Worm (Caenorhabditis elegans): ENCODE results near the gene M03F4.6.

M03F4.6 gene

ce11 chrX:4970863-4971345 lies 1.8 kb upstream of the M03F4.6 start, which contains the start of gene calu-1 (continued):
- TF ChIP-seq zfp-2 (tag; optimal IDR thresholded peaks at IDR 0.05) (no peak), dve-1 (tag; optimal IDR thresholded peaks at IDR 0.05; ENCODE audit: insufficient read depth) (peak; percentile 6), zip-2 (tag; optimal IDR thresholded peaks at IDR 0.05) (no peak), lin-38 (GFP tag; IDR thresholded peaks at IDR 0.05) (no peak), nhr-11 (tag; optimal IDR thresholded peaks at IDR 0.05) (no peak), F49E8.2 (tag; optimal IDR thresholded peaks at IDR 0.05; ENCODE audit: borderline replicate concordance) (no peak), nhr-76 (tag; optimal IDR thresholded peaks at IDR 0.05) (no peak), sdz-12 (GFP tag; optimal IDR thresholded peaks at IDR 0.05) (no peak), T26A8.4 (GFP tag; IDR thresholded peaks at IDR 0.05) (no peak), lir-3 (tag; optimal IDR thresholded peaks at IDR 0.05) (no peak), php-3 (GFP tag; IDR thresholded peaks at IDR 0.05) (0 out of 2 replicates have a peak, but pooled peaks have one; percentile 32), lin-29 (GFP tag; IDR thresholded peaks at IDR 0.05) (no peak), tag-97 (GFP tag; IDR thresholded peaks at IDR 0.05) (no peak), arid-1 (GFP tag; conservative IDR thresholded peaks at IDR 0.05) (no peak), cey-2 (tag; optimal IDR thresholded peaks at IDR 0.05; ENCODE audit: borderline replicate concordance, insufficient read depth) (no peak), mdl-1 (tag; optimal IDR thresholded peaks at IDR 0.05) (no peak), F44E2.7 (GFP tag; IDR thresholded peaks at IDR 0.05) (no peak), ceh-82 (tag; optimal IDR thresholded peaks at IDR 0.05) (no peak), dmd-8 (GFP tag; IDR thresholded peaks at IDR 0.05) (no peak), Y5F2A.4 (GFP tag; optimal IDR thresholded peaks at IDR 0.05) (no peak), dmd-9 (GFP tag; IDR thresholded peaks at IDR 0.05) (no peak), nhr-41 (GFP tag; IDR thresholded peaks at IDR 0.05) (no peak), mdt-29 (GFP tag; IDR thresholded peaks at IDR 0.05) (peak; percentile 54; the same call in 1 of the 2 replicates), daf-16 (GFP tag; optimal IDR thresholded peaks at IDR 0.05) (peak in 1 of 2 experiments; percentile 5), daf-16 (tag; optimal IDR thresholded peaks at IDR 0.05) (peak; percentile 18), lin-15B (tag; optimal IDR thresholded peaks at IDR 0.05) (no peak), ztf-11 (tag; optimal IDR thresholded peaks at IDR 0.05) (no peak), unc-130 (GFP tag; optimal IDR thresholded peaks at IDR 0.05) (no peak), ceh-28 (tag; optimal IDR thresholded peaks at IDR 0.05) (no peak), madf-9 (GFP tag; conservative IDR thresholded peaks at IDR 0.05) (no peak), ctbp-1 (GFP tag; IDR thresholded peaks at IDR 0.05) (no peak), ces-1 (GFP tag; optimal IDR thresholded peaks at IDR 0.05) (no peak), mxl-3 (GFP tag; optimal IDR thresholded peaks at IDR 0.05) (no peak), hmg-1.1 (GFP tag; IDR thresholded peaks at IDR 0.05) (no peak), tra-1 (GFP tag; IDR thresholded peaks at IDR 0.05) (peak; percentile 95), Y75B8A.6 (GFP tag; IDR thresholded peaks at IDR 0.05) (no peak), aly-2 (tag; optimal IDR thresholded peaks at IDR 0.05) (no peak), lin-1 (GFP tag; IDR thresholded peaks at IDR 0.05) (peak; percentile 39; the same call in 1 of the 2 replicates), nhr-25 (tag; optimal IDR thresholded peaks at IDR 0.05; ENCODE audit: borderline replicate concordance, insufficient read depth) (no peak), ztf-7 (tag; optimal IDR thresholded peaks at IDR 0.05) (no peak), daf-12 (tag; optimal IDR thresholded peaks at IDR 0.05) (no peak), D1046.2 (GFP tag; IDR thresholded peaks at IDR 0.05) (no peak), snpc-1.2 (GFP tag; IDR thresholded peaks at IDR 0.05) (no peak), spr-3 (GFP tag; optimal IDR thresholded peaks at IDR 0.05) (no peak), jun-1 (tag; optimal IDR thresholded peaks at IDR 0.05) (no peak), F10B5.3 (tag; optimal IDR thresholded peaks at IDR 0.05) (no peak), nhr-10 (tag; optimal IDR thresholded peaks at IDR 0.05) (no peak), lsy-2 (tag; optimal IDR thresholded peaks at IDR 0.05) (no peak), set-16 (GFP tag; IDR thresholded peaks at IDR 0.05) (no peak), dpl-1 (GFP tag; optimal IDR thresholded peaks at IDR 0.05) (no peak), nhr-48 (tag; optimal IDR thresholded peaks at IDR 0.05) (no peak), zfp-3 (GFP tag; conservative IDR thresholded peaks at IDR 0.05) (no peak)

Measured in whole organism, L4 larva.